Fruit fly (Drosophila melanogaster): ENCODE data around the gene CG7255.

CG7255 gene

dm6 chr3L:15304224-15305035 lies at the start of gene CG7255 (continued):
- no peak for TF ChIP-seq ssp (GFP tag; IDR thresholded peaks at IDR 0.05)
- no peak for TF ChIP-seq tup (GFP tag; optimal IDR thresholded peaks at IDR 0.05)
- peak; percentile 14 for TF ChIP-seq CG18599 (GFP tag; optimal IDR thresholded peaks at IDR 0.05)
- TF ChIP-seq YL-1 (GFP tag; optimal IDR thresholded peaks at IDR 0.05) = no peak
- TF ChIP-seq exex (tag; optimal IDR thresholded peaks at IDR 0.05) = peak; percentile 90
- no peak for TF ChIP-seq CG14860 (GFP tag; IDR thresholded peaks at IDR 0.05; ENCODE audit: partially characterized antibody)
- no peak for TF ChIP-seq CG34224 (GFP tag; IDR thresholded peaks at IDR 0.05; ENCODE audit: partially characterized antibody)
- TF ChIP-seq Ada2b (GFP tag; IDR thresholded peaks at IDR 0.05) = 0 out of 2 replicates have a peak, but pooled peaks have one; percentile 8
- no peak for TF ChIP-seq Hr39 (optimal IDR thresholded peaks at IDR 0.05)
- no peak for TF ChIP-seq CG9817 (tag; optimal IDR thresholded peaks at IDR 0.05)
- TF ChIP-seq CoRest (tag; optimal IDR thresholded peaks at IDR 0.05) = peak; percentile 33
- no peak for TF ChIP-seq HLH3B (GFP tag; IDR thresholded peaks at IDR 0.05)
- no peak for TF ChIP-seq maf-S (GFP tag; optimal IDR thresholded peaks at IDR 0.05)
- TF ChIP-seq chinmo (GFP tag; IDR thresholded peaks at IDR 0.05; ENCODE audit: partially characterized antibody) = no peak
- no peak for TF ChIP-seq abd-A (tag; optimal IDR thresholded peaks at IDR 0.05)
- no peak for TF ChIP-seq CG10979 (tag; optimal IDR thresholded peaks at IDR 0.05)
- no peak for TF ChIP-seq CG16813 (GFP tag; IDR thresholded peaks at IDR 0.05; ENCODE audit: partially characterized antibody)
- no peak for TF ChIP-seq Sin3A (optimal IDR thresholded peaks at IDR 0.05)
- TF ChIP-seq CG10431 (GFP tag; optimal IDR thresholded peaks at IDR 0.05) = no peak
- TF ChIP-seq CG15269 (tag; optimal IDR thresholded peaks at IDR 0.05) = no peak
- TF ChIP-seq phol (tag; optimal IDR thresholded peaks at IDR 0.05) = peak; percentile 26
- no peak for TF ChIP-seq Spps (tag; optimal IDR thresholded peaks at IDR 0.05)
- TF ChIP-seq Bdp1 (GFP tag; optimal IDR thresholded peaks at IDR 0.05) = no peak
- no peak for TF ChIP-seq CG6175 (GFP tag; IDR thresholded peaks at IDR 0.05)
- no peak for TF ChIP-seq Fer2 (tag; optimal IDR thresholded peaks at IDR 0.05)
- no peak for TF ChIP-seq gsb (GFP tag; IDR thresholded peaks at IDR 0.05)
- no peak for TF ChIP-seq CG6689 (GFP tag; IDR thresholded peaks at IDR 0.05)
- no peak for TF ChIP-seq CG13424 (tag; optimal IDR thresholded peaks at IDR 0.05)
- TF ChIP-seq CG11456 (GFP tag; IDR thresholded peaks at IDR 0.05) = no peak
- no peak for TF ChIP-seq so (GFP tag; IDR thresholded peaks at IDR 0.05)
- TF ChIP-seq Dfd (GFP tag; optimal IDR thresholded peaks at IDR 0.05) = no peak
- TF ChIP-seq wor (GFP tag; IDR thresholded peaks at IDR 0.05) = no peak
- no peak for TF ChIP-seq h (optimal IDR thresholded peaks at IDR 0.05)
- TF ChIP-seq tio (GFP tag; optimal IDR thresholded peaks at IDR 0.05) = peak; percentile 6
- TF ChIP-seq crol (GFP tag; IDR thresholded peaks at IDR 0.05) = peak; percentile 80
- TF ChIP-seq otp (GFP tag; IDR thresholded peaks at IDR 0.05) = no peak
- TF ChIP-seq CG7839 (tag; optimal IDR thresholded peaks at IDR 0.05) = no peak
- no peak for TF ChIP-seq CG11696 (GFP tag; IDR thresholded peaks at IDR 0.05)
- TF ChIP-seq lmd (GFP tag; IDR thresholded peaks at IDR 0.05) = peak; percentile 23; the same call in 1 of the 2 replicates
- TF ChIP-seq Xbp1 (GFP tag; optimal IDR thresholded peaks at IDR 0.05) = no peak
- 0 out of 2 replicates have a peak, but pooled peaks have one; percentile 34 for TF ChIP-seq GATAe (GFP tag; conservative IDR thresholded peaks at IDR 0.05)
- no peak for TF ChIP-seq fd102C (GFP tag; optimal IDR thresholded peaks at IDR 0.05)
- TF ChIP-seq CG17328 (GFP tag; IDR thresholded peaks at IDR 0.05) = no peak
- TF ChIP-seq CG32772 (GFP tag; IDR thresholded peaks at IDR 0.05) = no peak
- TF ChIP-seq sens-2 (GFP tag; IDR thresholded peaks at IDR 0.05) = no peak
- TF ChIP-seq Dp (GFP tag; optimal IDR thresholded peaks at IDR 0.05) = no peak
- TF ChIP-seq twi (tag; optimal IDR thresholded peaks at IDR 0.05) = no peak
- TF ChIP-seq Mes4 (GFP tag; optimal IDR thresholded peaks at IDR 0.05) = no peak
- TF ChIP-seq CG6791 (GFP tag; IDR thresholded peaks at IDR 0.05; ENCODE audit: partially characterized antibody) = 0 out of 3 replicates have a peak, but pooled peaks have one; percentile 26
- peak; percentile 14 for TF ChIP-seq gro (GFP tag; optimal IDR thresholded peaks at IDR 0.05)

Data from whole organism, embryonic.